Worm (Caenorhabditis elegans) whole organism, L4/young adult: ENCODE results near the gene F12A10.6.

Source experiments
- W03F9.2 ChIP-seq: fragments of 150-350 bp; optimal IDR thresholded peaks from 2 replicates; lab custom pipeline; 2014; ENCODE audit warnings: missing biosample characterization, missing genetic modification characterization
- him-1 ChIP-seq: sonication (generic microtip); optimal IDR thresholded peaks from 2 replicates; lab custom pipeline; 2016; ENCODE audit warnings: missing genotype, missing genetic modification reagents, missing genetic modification characterization, missing compliant biosample characterization

DNA sequence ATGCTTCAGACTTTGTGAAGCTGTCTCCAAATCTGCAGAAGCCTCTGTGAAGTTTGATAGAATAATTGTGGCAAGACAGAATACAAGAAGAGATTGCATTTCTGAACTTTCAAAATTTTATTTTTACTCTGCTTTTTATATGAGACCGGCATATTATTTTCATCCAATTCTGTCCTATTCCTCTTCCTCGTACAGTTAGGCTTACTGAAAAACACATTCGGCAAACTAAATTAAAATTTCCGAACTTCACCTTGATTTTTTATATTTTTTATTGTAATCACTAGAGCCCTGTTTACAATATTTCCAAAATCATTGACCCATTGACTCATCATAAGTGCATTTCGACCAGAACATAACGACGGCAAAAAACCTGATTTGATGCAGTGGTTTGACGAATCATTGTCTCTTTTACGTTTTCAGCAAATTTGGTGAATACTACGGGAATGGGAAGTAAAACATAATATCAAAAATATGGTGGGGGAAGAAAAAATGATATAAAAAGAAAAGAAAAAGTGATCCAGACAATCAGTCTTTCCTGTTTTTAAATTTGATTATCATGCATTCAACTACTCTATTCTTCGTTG, 3.9 kb upstream of the F12A10.6 start, which contains the start of the genes suex-1 and F12A10.9:
- no peak for TF ChIP-seq W03F9.2 (tag; lab: Kevin White, UChicago)
- TF ChIP-seq him-1 (tag; lab: Kevin White, UChicago) = no peak
